Fruit fly (Drosophila melanogaster): ENCODE results near the gene CG12883.

CG12883 gene

DNA sequence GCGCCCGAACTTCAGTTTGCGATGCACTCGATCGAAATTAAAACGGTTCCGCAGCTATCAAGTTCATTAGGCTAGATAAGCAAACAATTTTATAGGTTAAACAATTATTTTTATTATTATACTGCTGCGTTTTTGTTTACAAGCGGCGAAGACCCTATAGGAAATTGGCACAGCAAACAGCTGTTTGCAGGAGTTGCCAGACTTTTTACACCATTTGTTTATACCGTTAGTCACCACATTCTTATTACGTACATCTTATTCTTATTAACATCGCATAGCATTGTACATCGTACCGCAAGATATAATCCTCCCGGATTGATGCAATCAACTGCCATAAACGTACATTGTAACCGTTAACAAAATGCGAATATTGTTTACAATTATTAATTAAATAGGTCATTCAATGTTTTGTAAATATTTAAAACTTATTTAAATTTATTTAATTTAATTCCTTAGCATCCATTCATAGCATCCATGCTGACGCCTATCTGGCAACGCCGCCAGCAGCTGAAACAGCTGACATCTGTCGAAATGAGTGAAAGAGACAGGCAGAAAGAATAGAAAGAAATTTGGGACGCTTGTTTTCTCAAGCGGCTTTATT lies 27.6 kb downstream of the CG12883 start, which contains the start of the genes CROT and CG12877:
CROT (minus strand) TSS at position 171 of the 601 bp plus-strand sequence.
CG12877 (plus strand) TSS at position 520 of the 601 bp plus-strand sequence.
- no peak for TF ChIP-seq dsf (GFP tag; optimal IDR thresholded peaks at IDR 0.05; ENCODE audit: borderline replicate concordance)
- peak; percentile 83 for TF ChIP-seq CG9705 (GFP tag; optimal IDR thresholded peaks at IDR 0.05)
- TF ChIP-seq pan (optimal IDR thresholded peaks at IDR 0.05) = no peak
- no peak for TF ChIP-seq Abd-B (GFP tag; optimal IDR thresholded peaks at IDR 0.05)
- TF ChIP-seq brk (GFP tag; optimal IDR thresholded peaks at IDR 0.05) = no peak
- TF ChIP-seq Jra (GFP tag; optimal IDR thresholded peaks at IDR 0.05) = no peak
- TF ChIP-seq OdsH (GFP tag; optimal IDR thresholded peaks at IDR 0.05) = peak; percentile 65
- peak; percentile 62 for TF ChIP-seq h (GFP tag; optimal IDR thresholded peaks at IDR 0.05)
- TF ChIP-seq Hr78 (GFP tag; optimal IDR thresholded peaks at IDR 0.05) = no peak
- TF ChIP-seq jim (GFP tag; optimal IDR thresholded peaks at IDR 0.05) = peak; percentile 17
- no peak for TF ChIP-seq Vsx2 (GFP tag; optimal IDR thresholded peaks at IDR 0.05; ENCODE audit: partially characterized antibody)
- peak; percentile 45 for TF ChIP-seq br (GFP tag; optimal IDR thresholded peaks at IDR 0.05)
- TF ChIP-seq Hr83 (GFP tag; optimal IDR thresholded peaks at IDR 0.05; ENCODE audit: poor library complexity, severe bottlenecking) = peak; percentile 22
- TF ChIP-seq dmrt93B (GFP tag; optimal IDR thresholded peaks at IDR 0.05) = peak; percentile 77
- TF ChIP-seq lola (GFP tag; optimal IDR thresholded peaks at IDR 0.05) = no peak
- TF ChIP-seq Myc (optimal IDR thresholded peaks at IDR 0.05) = no peak
- peak; percentile 61 for TF ChIP-seq sage (GFP tag; optimal IDR thresholded peaks at IDR 0.05)
- TF ChIP-seq ey (GFP tag; optimal IDR thresholded peaks at IDR 0.05) = peak; percentile 63
- no peak for TF ChIP-seq Dfd (GFP tag; optimal IDR thresholded peaks at IDR 0.05)
- peak; percentile 39 for TF ChIP-seq woc (GFP tag; optimal IDR thresholded peaks at IDR 0.05)
- no peak for TF ChIP-seq tai (GFP tag; optimal IDR thresholded peaks at IDR 0.05)
- TF ChIP-seq sv (GFP tag; optimal IDR thresholded peaks at IDR 0.05) = peak; percentile 68
- no peak for TF ChIP-seq N (GFP tag; optimal IDR thresholded peaks at IDR 0.05)
- peak; percentile 87 for TF ChIP-seq rgr (GFP tag; optimal IDR thresholded peaks at IDR 0.05)
- TF ChIP-seq Dif (GFP tag; optimal IDR thresholded peaks at IDR 0.05; ENCODE audit: partially characterized antibody) = no peak
- no peak for TF ChIP-seq usp (GFP tag; optimal IDR thresholded peaks at IDR 0.05)
- peak; percentile 78 for TF ChIP-seq Sp1 (GFP tag; optimal IDR thresholded peaks at IDR 0.05)
- no peak for TF ChIP-seq Rel (GFP tag; optimal IDR thresholded peaks at IDR 0.05)
- TF ChIP-seq Rel (tag; optimal IDR thresholded peaks at IDR 0.05) = no peak
- no peak for TF ChIP-seq GATAd (GFP tag; optimal IDR thresholded peaks at IDR 0.05)
- TF ChIP-seq Hnf4 (GFP tag; optimal IDR thresholded peaks at IDR 0.05) = no peak
- peak; percentile 79 for TF ChIP-seq psq (GFP tag; optimal IDR thresholded peaks at IDR 0.05)
- TF ChIP-seq Mio (GFP tag; optimal IDR thresholded peaks at IDR 0.05) = no peak
- peak; percentile 89 for TF ChIP-seq HLH106 (tag; optimal IDR thresholded peaks at IDR 0.05)
- no peak for TF ChIP-seq CrebA (GFP tag; optimal IDR thresholded peaks at IDR 0.05; ENCODE audit: borderline replicate concordance)
- no peak for TF ChIP-seq dl (GFP tag; optimal IDR thresholded peaks at IDR 0.05; ENCODE audit: insufficient read depth in 1 of 2, partially characterized antibody in 2 of 2)
- peak in 1 of 2 experiments; percentile 87 for TF ChIP-seq foxo (GFP tag; optimal IDR thresholded peaks at IDR 0.05)
- peak; percentile 69 for TF ChIP-seq fru (GFP tag; optimal IDR thresholded peaks at IDR 0.05)
- no peak for TF ChIP-seq CG32264 (GFP tag; optimal IDR thresholded peaks at IDR 0.05)

Measured in whole organism, wandering third instar larva.